Fruit fly (Drosophila melanogaster): ENCODE data around the gene PolE1.

PolE1 gene

dm6 chr3R:23314332-23314731 lies 33.6 kb upstream of the PolE1 start:
- TF ChIP-seq CG7839 (tag; optimal IDR thresholded peaks at IDR 0.05) (peak; percentile 24), BtbVII (GFP tag; optimal IDR thresholded peaks at IDR 0.05) (peak; percentile 30), CG14441 (GFP tag; IDR thresholded peaks at IDR 0.05) (0 out of 2 replicates have a peak, but pooled peaks have one; percentile 5), NC2α (GFP tag; optimal IDR thresholded peaks at IDR 0.05) (peak; percentile 71), CG10565 (GFP tag; optimal IDR thresholded peaks at IDR 0.05) (no peak), hkb (optimal IDR thresholded peaks at IDR 0.05) (no peak), hkb (GFP tag; IDR thresholded peaks at IDR 0.05) (peak; percentile 53; the same call in 1 of the 2 replicates), Hsf (GFP tag; optimal IDR thresholded peaks at IDR 0.05) (peak; percentile 3), lilli (GFP tag; optimal IDR thresholded peaks at IDR 0.05) (no peak), sna (GFP tag; IDR thresholded peaks at IDR 0.05; ENCODE audit: partially characterized antibody) (no peak), slbo (GFP tag; IDR thresholded peaks at IDR 0.05) (no peak), vfl (GFP tag; optimal IDR thresholded peaks at IDR 0.05) (no peak), CG11093 (GFP tag; IDR thresholded peaks at IDR 0.05) (no peak), CG7745 (tag; optimal IDR thresholded peaks at IDR 0.05) (peak; percentile 40), dan (GFP tag; IDR thresholded peaks at IDR 0.05) (no peak), Fer1 (GFP tag; optimal IDR thresholded peaks at IDR 0.05) (peak; percentile 61), CHES-1-like (GFP tag; optimal IDR thresholded peaks at IDR 0.05) (peak; percentile 31), CG1602 (GFP tag; optimal IDR thresholded peaks at IDR 0.05) (no peak), fd64A (GFP tag; optimal IDR thresholded peaks at IDR 0.05) (peak; percentile 54), CG17912 (GFP tag; optimal IDR thresholded peaks at IDR 0.05) (peak; percentile 86), sisA (GFP tag; IDR thresholded peaks at IDR 0.05) (no peak), NC2β (GFP tag; optimal IDR thresholded peaks at IDR 0.05) (no peak), CG3281 (GFP tag; optimal IDR thresholded peaks at IDR 0.05) (peak; percentile 50), sug (tag; optimal IDR thresholded peaks at IDR 0.05) (peak; percentile 14), dmrt11E (tag; optimal IDR thresholded peaks at IDR 0.05) (no peak), her (GFP tag; optimal IDR thresholded peaks at IDR 0.05) (peak; percentile 11), kay (GFP tag; optimal IDR thresholded peaks at IDR 0.05) (no peak), so (GFP tag; IDR thresholded peaks at IDR 0.05) (peak; percentile 53; the same call in 1 of the 3 replicates), Dad (GFP tag; optimal IDR thresholded peaks at IDR 0.05) (no peak), gcm (GFP tag; optimal IDR thresholded peaks at IDR 0.05) (peak; percentile 46), HmgD (GFP tag; optimal IDR thresholded peaks at IDR 0.05) (peak; percentile 49), odd (GFP tag; optimal IDR thresholded peaks at IDR 0.05) (peak; percentile 70), Jarid2 (GFP tag; optimal IDR thresholded peaks at IDR 0.05) (peak; percentile 67), Awh (GFP tag; IDR thresholded peaks at IDR 0.05) (no peak; the same call in 1 of the 2 replicates), pan (optimal IDR thresholded peaks at IDR 0.05) (no peak), pan (GFP tag; optimal IDR thresholded peaks at IDR 0.05 in 1 of 2, IDR thresholded peaks at IDR 0.05 in 1 of 2) (peak in 1 of 2 experiments; percentile 43), slp2 (GFP tag; optimal IDR thresholded peaks at IDR 0.05) (no peak), disco-r (GFP tag; optimal IDR thresholded peaks at IDR 0.05) (no peak), CG6654 (GFP tag; optimal IDR thresholded peaks at IDR 0.05) (no peak), HmgZ (tag; optimal IDR thresholded peaks at IDR 0.05) (peak; percentile 20), corto (GFP tag; optimal IDR thresholded peaks at IDR 0.05) (no peak), CG8290 (GFP tag; optimal IDR thresholded peaks at IDR 0.05) (peak; percentile 23), CG8290 (tag; optimal IDR thresholded peaks at IDR 0.05) (peak; percentile 35 to 44), HLHmδ (GFP tag; optimal IDR thresholded peaks at IDR 0.05) (peak; percentile 71), BEAF-32 (GFP tag; optimal IDR thresholded peaks at IDR 0.05) (no peak), tll (GFP tag; optimal IDR thresholded peaks at IDR 0.05) (peak in 1 of 2 experiments; percentile 65), da (GFP tag; optimal IDR thresholded peaks at IDR 0.05) (peak; percentile 4), Hr78 (GFP tag; optimal IDR thresholded peaks at IDR 0.05) (no peak), kah (GFP tag; optimal IDR thresholded peaks at IDR 0.05) (peak; percentile 80), Hmx (GFP tag; optimal IDR thresholded peaks at IDR 0.05) (no peak), Nf-YC (tag; optimal IDR thresholded peaks at IDR 0.05) (peak; percentile 63), CG32767 (GFP tag; IDR thresholded peaks at IDR 0.05) (peak; percentile 62)
